Worm (Caenorhabditis elegans) whole organism, L4/young adult: ENCODE results near the gene Y54G2A.12.
"Not testable (repeated sequence)": the region's sequence is repeated elsewhere in the genome, so short reads cannot be mapped to it uniquely, and the experiment has no call there.

Experiments used
- W03F9.2 ChIP-seq: fragments of 150-350 bp; optimal IDR thresholded peaks from 2 replicates; lab custom pipeline; 2014; ENCODE audit warnings: missing biosample characterization, missing genetic modification characterization
- dao-5 ChIP-seq: sonication (generic microtip); optimal IDR thresholded peaks from 2 replicates; lab custom pipeline; 2016; ENCODE audit warnings: missing genotype, missing genetic modification characterization, moderate library complexity, missing compliant biosample characterization
- him-1 ChIP-seq: sonication (generic microtip); optimal IDR thresholded peaks from 2 replicates; lab custom pipeline; 2016; ENCODE audit warnings: missing genotype, missing genetic modification reagents, missing genetic modification characterization, missing compliant biosample characterization

DNA sequence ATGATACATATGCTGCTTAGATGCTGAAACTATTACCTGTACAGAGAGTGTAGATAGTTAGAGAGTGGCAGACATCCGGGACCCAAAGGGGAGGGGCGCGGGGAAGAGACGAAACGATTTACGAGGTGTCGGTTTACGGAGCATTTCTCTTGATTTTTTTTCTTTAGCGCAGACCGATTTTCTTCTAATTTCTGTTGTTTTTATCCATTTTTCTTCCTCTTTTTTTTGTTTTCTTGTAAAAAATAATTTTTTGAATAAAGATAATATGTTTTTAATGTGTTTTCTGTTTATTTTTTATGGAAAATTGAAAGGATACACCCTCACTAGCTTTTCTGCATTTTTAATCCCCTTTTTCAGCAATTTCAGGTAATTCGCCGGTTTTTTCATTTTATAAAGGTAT, 4.8 kb downstream of the Y54G2A.12 start, which contains the start of gene Y54G2A.72:
- not testable (repeated sequence) for TF ChIP-seq W03F9.2, him-1, dao-5 (tag; lab: Kevin White, UChicago)
